Worm (Caenorhabditis elegans): ENCODE measurements around the gene ZK688.12.

ce11 chrIII:7882900-7883299 lies 30.5 kb downstream of the ZK688.12 start, which contains the start of gene ZK688.9:
- TF ChIP-seq blmp-1 (tag; optimal IDR thresholded peaks at IDR 0.05; ENCODE audit: insufficient read depth) = no peak
- TF ChIP-seq skn-1 (tag; optimal IDR thresholded peaks at IDR 0.05) = no peak
- no peak for TF ChIP-seq nhr-10 (tag; optimal IDR thresholded peaks at IDR 0.05)
- no peak for TF ChIP-seq nhr-77 (tag; optimal IDR thresholded peaks at IDR 0.05)
- TF ChIP-seq sma-3 (GFP tag; optimal IDR thresholded peaks at IDR 0.05) = no peak
- no peak for TF ChIP-seq mab-5 (tag; optimal IDR thresholded peaks at IDR 0.05)

All from whole organism, L2 larva.